Fruit fly (Drosophila melanogaster) whole organism, embryonic: ENCODE measurements around the gene Ugt316A1.

Experiments used
- Abd-B ChIP-seq: fragments of 200-800 bp; sonication (Bioruptor generic); optimal IDR thresholded peaks from 2 replicates; lab custom pipeline; 2018; ENCODE audit warnings: missing biosample characterization, mild to moderate bottlenecking, missing genetic modification characterization, moderate library complexity
- Ada2b ChIP-seq: fragments of 200-800 bp; sonication (Bioruptor generic); IDR thresholded peaks from 2 replicates; pipeline ENCODE4 v1.3.6; 2022; ENCODE audit warnings: missing biosample characterization, missing genetic modification characterization
- BEAF-32 ChIP-seq: fragments of 200-800 bp; sonication (Bioruptor generic); optimal IDR thresholded peaks from 3 replicates; lab custom pipeline; 2017; ENCODE audit warnings: missing biosample characterization, missing genetic modification characterization, mild to moderate bottlenecking, moderate library complexity, missing genetic modification reagents
- CG10431 ChIP-seq: fragments of 200-800 bp; sonication (Bioruptor generic); optimal IDR thresholded peaks from 3 replicates; lab custom pipeline; 2018; ENCODE audit warnings: missing biosample characterization, mild to moderate bottlenecking, missing genetic modification characterization
- CG10979 ChIP-seq: fragments of 200-800 bp; sonication (Bioruptor generic); optimal IDR thresholded peaks from 2 replicates; lab custom pipeline; 2018; ENCODE audit warnings: missing biosample characterization, mild to moderate bottlenecking, missing genetic modification characterization, moderate library complexity
- CG11085 ChIP-seq: fragments of 200-800 bp; sonication (Bioruptor generic); IDR thresholded peaks from 2 replicates; pipeline ENCODE4 v1.3.6; 2022; ENCODE audit warnings: missing biosample characterization, missing genetic modification characterization
- CG11398 ChIP-seq: fragments of 200-800 bp; sonication (Bioruptor generic); optimal IDR thresholded peaks from 2 replicates; lab custom pipeline; 2016; ENCODE audit warnings: missing biosample characterization, missing genetic modification characterization
- CG12744 ChIP-seq: fragments of 200-800 bp; sonication (Bioruptor generic); optimal IDR thresholded peaks from 2 replicates; lab custom pipeline; 2016; ENCODE audit warnings: missing biosample characterization, missing genetic modification characterization
- CG13123 ChIP-seq: fragments of 200-800 bp; sonication (Bioruptor generic); optimal IDR thresholded peaks from 2 replicates; lab custom pipeline; 2016; ENCODE audit warnings: missing biosample characterization, missing genetic modification characterization
- CG13424 ChIP-seq: fragments of 200-800 bp; sonication (Bioruptor generic); optimal IDR thresholded peaks from 2 replicates; lab custom pipeline; 2019; ENCODE audit warnings: missing biosample characterization, mild to moderate bottlenecking, missing genetic modification characterization, moderate library complexity
- CG14860 ChIP-seq: fragments of 200-800 bp; sonication (Bioruptor generic); IDR thresholded peaks from 3 replicates; pipeline ENCODE4 v1.3.6; 2022; ENCODE audit warnings: missing biosample characterization, missing genetic modification characterization; ENCODE audit not compliant: partially characterized antibody
- CG1529 ChIP-seq: fragments of 200-800 bp; sonication (Bioruptor generic); optimal IDR thresholded peaks from 3 replicates; lab custom pipeline; 2018; ENCODE audit warnings: missing biosample characterization, missing genetic modification characterization
- CG1647 ChIP-seq: fragments of 200-800 bp; sonication (Bioruptor generic); optimal IDR thresholded peaks from 3 replicates; lab custom pipeline; 2016; ENCODE audit warnings: missing biosample characterization, missing genetic modification characterization
- CG16779 ChIP-seq: fragments of 200-800 bp; sonication (Bioruptor generic); IDR thresholded peaks from 2 replicates; pipeline ENCODE4 v1.3.6; 2022; ENCODE audit warnings: missing biosample characterization, missing genetic modification characterization
- CG16815 ChIP-seq: fragments of 200-800 bp; sonication (Bioruptor generic); optimal IDR thresholded peaks from 3 replicates; lab custom pipeline; 2017; ENCODE audit warnings: missing biosample characterization, mild to moderate bottlenecking, missing genetic modification characterization
- CG17385 ChIP-seq: fragments of 200-800 bp; sonication (Bioruptor generic); optimal IDR thresholded peaks from 3 replicates; lab custom pipeline; 2018; ENCODE audit warnings: missing biosample characterization, mild to moderate bottlenecking, missing genetic modification characterization
- CG17612 ChIP-seq: fragments of 200-800 bp; sonication (Bioruptor generic); IDR thresholded peaks from 2 replicates; pipeline ENCODE4 v1.3.6; 2022; ENCODE audit warnings: missing biosample characterization, missing genetic modification characterization
- CG1832 ChIP-seq: fragments of 200-800 bp; sonication (Bioruptor generic); optimal IDR thresholded peaks from 2 replicates; lab custom pipeline; 2017; ENCODE audit warnings: missing biosample characterization, mild to moderate bottlenecking, missing genetic modification characterization, inconsistent platforms
- CG2199 ChIP-seq: fragments of 200-800 bp; sonication (Bioruptor generic); IDR thresholded peaks from 3 replicates; pipeline ENCODE4 v1.3.6; 2022; ENCODE audit warnings: missing biosample characterization, missing genetic modification characterization
- CG2202 ChIP-seq: fragments of 200-800 bp; sonication (Bioruptor generic); optimal IDR thresholded peaks from 2 replicates; lab custom pipeline; 2018; ENCODE audit warnings: missing biosample characterization, mild to moderate bottlenecking, missing genetic modification characterization
- CG33557 ChIP-seq: fragments of 200-800 bp; sonication (Bioruptor generic); optimal IDR thresholded peaks from 2 replicates; lab custom pipeline; 2019; ENCODE audit warnings: missing biosample characterization, mild to moderate bottlenecking, missing genetic modification characterization, moderate library complexity
- CG34422 ChIP-seq: fragments of 200-800 bp; sonication (Bioruptor generic); IDR thresholded peaks from 3 replicates; pipeline ENCODE4 v1.3.6; 2022; ENCODE audit warnings: missing biosample characterization, missing genetic modification characterization
- CG7271 ChIP-seq: fragments of 200-800 bp; sonication (Bioruptor generic); optimal IDR thresholded peaks from 2 replicates; lab custom pipeline; 2018; ENCODE audit warnings: missing biosample characterization, mild to moderate bottlenecking, missing genetic modification characterization, moderate library complexity
- CG7357 ChIP-seq: fragments of 200-800 bp; sonication (Bioruptor generic); IDR thresholded peaks from 3 replicates; pipeline ENCODE4 v1.3.6; 2022; ENCODE audit warnings: missing biosample characterization, missing genetic modification characterization
- CG7556 ChIP-seq: fragments of 200-800 bp; sonication (Bioruptor generic); optimal IDR thresholded peaks from 2 replicates; lab custom pipeline; 2017; ENCODE audit warnings: missing biosample characterization, mild to moderate bottlenecking, missing genetic modification characterization
- CG9609 ChIP-seq: fragments of 200-800 bp; sonication (Bioruptor generic); optimal IDR thresholded peaks from 3 replicates; lab custom pipeline; 2016; ENCODE audit warnings: missing biosample characterization, missing genetic modification characterization
- CTCF ChIP-seq: fragments of 200-800 bp; sonication (Bioruptor generic); optimal IDR thresholded peaks from 2 replicates; lab custom pipeline; 2017; ENCODE audit warnings: missing biosample characterization, mild to moderate bottlenecking, missing genetic modification characterization, moderate library complexity
- Dip2 ChIP-seq: fragments of 200-800 bp; sonication (Bioruptor generic); IDR thresholded peaks from 2 replicates; pipeline ENCODE4 v1.3.6; 2022; ENCODE audit warnings: missing biosample characterization, missing genetic modification characterization
- Drgx ChIP-seq: fragments of 200-800 bp; sonication (Bioruptor generic); IDR thresholded peaks from 2 replicates; pipeline ENCODE4 v1.3.6; 2022; ENCODE audit warnings: missing biosample characterization, missing genetic modification characterization
- E2f2 ChIP-seq: fragments of 200-800 bp; sonication (Bioruptor generic); IDR thresholded peaks from 2 replicates; pipeline ENCODE4 v1.3.6; 2022; ENCODE audit warnings: missing biosample characterization, missing genetic modification characterization
- Myb ChIP-seq: fragments of 200-800 bp; sonication (Bioruptor generic); optimal IDR thresholded peaks from 2 replicates; lab custom pipeline; 2016; ENCODE audit warnings: missing biosample characterization, missing genetic modification characterization
- Scr ChIP-seq: fragments of 200-800 bp; sonication (Bioruptor generic); IDR thresholded peaks from 2 replicates; pipeline ENCODE4 v1.3.6; 2022; ENCODE audit warnings: missing biosample characterization, missing genetic modification characterization; ENCODE audit not compliant: partially characterized antibody
- ase ChIP-seq: fragments of 200-800 bp; sonication (Bioruptor generic); IDR thresholded peaks from 3 replicates; pipeline ENCODE4 v1.3.6; 2022; ENCODE audit warnings: missing biosample characterization, missing genetic modification characterization
- chif ChIP-seq, 2 experiments: fragments of 200-800 bp; sonication (Bioruptor generic); optimal IDR thresholded peaks; 3 replicates each; lab custom pipeline; 2016; ENCODE audit warnings: missing biosample characterization in 2 of 2, missing genetic modification characterization in 2 of 2
- chinmo ChIP-seq: fragments of 200-800 bp; sonication (Bioruptor generic); IDR thresholded peaks from 4 replicates; pipeline ENCODE4 v1.3.6; 2022; ENCODE audit warnings: missing biosample characterization, missing genetic modification characterization; ENCODE audit not compliant: partially characterized antibody
- crc ChIP-seq: fragments of 200-800 bp; sonication (Bioruptor generic); optimal IDR thresholded peaks from 2 replicates; lab custom pipeline; 2016; ENCODE audit warnings: missing biosample characterization, missing genetic modification characterization
- dimm ChIP-seq: fragments of 200-800 bp; sonication (Bioruptor generic); IDR thresholded peaks from 2 replicates; pipeline ENCODE4 v1.3.6; 2022; ENCODE audit warnings: missing biosample characterization, missing genetic modification characterization
- dm ChIP-seq: fragments of 200-800 bp; sonication (Bioruptor generic); optimal IDR thresholded peaks from 3 replicates; lab custom pipeline; 2016; ENCODE audit warnings: missing biosample characterization, missing genetic modification characterization
- dmrt11E ChIP-seq: fragments of 200-800 bp; sonication (Bioruptor generic); optimal IDR thresholded peaks from 3 replicates; lab custom pipeline; 2018; ENCODE audit warnings: missing biosample characterization, mild to moderate bottlenecking, missing genetic modification characterization, moderate library complexity
- eyg ChIP-seq: fragments of 200-800 bp; sonication (Bioruptor generic); optimal IDR thresholded peaks from 3 replicates; lab custom pipeline; 2016; ENCODE audit warnings: missing biosample characterization, missing genetic modification characterization
- ham ChIP-seq: fragments of 200-800 bp; sonication (Bioruptor generic); IDR thresholded peaks from 2 replicates; pipeline ENCODE4 v1.3.6; 2022; ENCODE audit warnings: missing biosample characterization, missing genetic modification characterization
- nmo ChIP-seq: fragments of 200-800 bp; sonication (Bioruptor generic); optimal IDR thresholded peaks from 2 replicates; lab custom pipeline; 2018; ENCODE audit warnings: missing biosample characterization, mild to moderate bottlenecking, missing genetic modification characterization, moderate library complexity
- psq ChIP-seq: fragments of 200-800 bp; sonication (Bioruptor generic); optimal IDR thresholded peaks from 2 replicates; lab custom pipeline; 2017; ENCODE audit warnings: missing biosample characterization, missing genetic modification characterization
- ranshi ChIP-seq: fragments of 200-800 bp; sonication (Bioruptor generic); IDR thresholded peaks from 2 replicates; pipeline ENCODE4 v1.3.6; 2022; ENCODE audit warnings: missing biosample characterization, missing genetic modification characterization
- rib ChIP-seq: fragments of 200-800 bp; sonication (Bioruptor generic); IDR thresholded peaks from 2 replicates; pipeline ENCODE4 v1.3.6; 2022; ENCODE audit warnings: missing biosample characterization, missing genetic modification characterization
- seq ChIP-seq: fragments of 200-800 bp; sonication (Bioruptor generic); IDR thresholded peaks from 2 replicates; pipeline ENCODE4 v1.3.6; 2022; ENCODE audit warnings: missing biosample characterization, missing genetic modification characterization
- slbo ChIP-seq: fragments of 200-800 bp; sonication (Bioruptor generic); IDR thresholded peaks from 2 replicates; pipeline ENCODE4 v1.3.6; 2022; ENCODE audit warnings: missing biosample characterization, missing genetic modification characterization
- slp2 ChIP-seq: fragments of 200-800 bp; sonication (Bioruptor generic); optimal IDR thresholded peaks from 2 replicates; lab custom pipeline; 2016; ENCODE audit warnings: missing biosample characterization, missing genetic modification characterization
- stc ChIP-seq: fragments of 200-800 bp; sonication (Bioruptor generic); IDR thresholded peaks from 2 replicates; pipeline ENCODE4 v1.3.6; 2022; ENCODE audit warnings: missing biosample characterization, missing genetic modification characterization
- tio ChIP-seq: fragments of 200-800 bp; sonication (Bioruptor generic); optimal IDR thresholded peaks from 2 replicates; lab custom pipeline; 2017; ENCODE audit warnings: missing biosample characterization, missing genetic modification characterization, inconsistent platforms
- zfh2 ChIP-seq: fragments of 200-800 bp; sonication (Bioruptor generic); optimal IDR thresholded peaks from 2 replicates; lab custom pipeline; 2016; ENCODE audit warnings: missing biosample characterization, missing genetic modification characterization

Ugt316A1 gene

DNA sequence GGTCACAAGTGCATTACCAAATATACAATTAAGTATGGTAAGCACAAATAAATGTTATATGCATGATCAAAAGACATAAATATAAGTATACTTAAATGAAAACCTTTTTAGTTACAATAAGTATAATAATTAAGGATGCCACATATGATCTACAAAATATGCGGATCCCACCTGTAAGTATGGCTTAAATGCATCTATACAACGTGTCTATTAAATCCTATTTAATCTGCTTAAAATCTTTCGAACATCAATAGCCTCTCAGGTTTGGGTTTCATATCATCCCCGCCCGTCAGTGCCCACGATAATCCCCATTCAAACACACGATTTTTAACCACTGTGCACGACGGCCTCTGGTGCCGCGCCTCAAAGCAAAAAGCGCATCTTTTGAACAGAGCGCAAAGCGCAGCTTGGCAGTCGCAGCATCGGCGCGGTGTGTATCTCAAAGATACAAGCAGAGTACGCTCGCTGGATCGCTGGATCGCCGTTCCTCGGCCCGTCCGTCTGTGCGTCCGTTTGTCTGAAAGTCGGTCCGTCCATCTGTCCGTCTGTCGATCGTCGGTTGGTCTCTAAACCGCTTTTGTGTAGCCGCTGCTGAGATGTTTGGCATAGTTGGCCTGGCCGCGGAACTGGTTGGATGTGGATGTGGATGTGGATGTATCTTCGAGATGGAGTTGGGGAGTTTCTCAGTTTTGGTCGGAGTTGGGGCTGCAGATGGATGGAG, 20.8 kb downstream of the Ugt316A1 start (continued):
- TF ChIP-seq CG13123 (GFP tag; lab: Kevin White, UChicago) (no peak), Scr (GFP tag; lab: Robert Waterston, UW) (no peak), Drgx (GFP tag; lab: Robert Waterston, UW) (peak; percentile 11; the same call in 1 of the 2 replicates), dm (GFP tag; lab: Kevin White, UChicago) (no peak), CG2199 (peak; percentile 68; the same call in 1 of the 3 replicates), dimm (no peak), CG11085 (no peak), seq (GFP tag; lab: Robert Waterston, UW) (no peak), dmrt11E (tag; lab: Kevin White, UChicago) (peak; percentile 30), ranshi (no peak), BEAF-32 (GFP tag; lab: Kevin White, UChicago) (no peak), CG7357 (GFP tag; lab: Robert Waterston, UW) (no peak), CG34422 (GFP tag; lab: Robert Waterston, UW) (no peak), tio (peak; percentile 13), Ada2b (GFP tag; lab: Robert Waterston, UW) (0 out of 2 replicates have a peak, but pooled peaks have one; percentile 17), CG1529 (GFP tag; lab: Kevin White, UChicago) (no peak), slbo (GFP tag; lab: Robert Waterston, UW) (no peak), CG7271 (tag; lab: Kevin White, UChicago) (no peak), CG10979 (peak; percentile 48), zfh2 (GFP tag; lab: Kevin White, UChicago) (no peak), CG10431 (GFP tag; lab: Kevin White, UChicago) (no peak), CTCF (GFP tag; lab: Kevin White, UChicago) (peak; percentile 17), chif (GFP tag; optimal IDR thresholded peaks at IDR 0.05; lab: Kevin White, UChicago) (no peak), chinmo (GFP tag; lab: Robert Waterston, UW) (peak; percentile 66; the same call in 1 of the 4 replicates), Abd-B (GFP tag; lab: Kevin White, UChicago) (peak; percentile 2), CG1832 (GFP tag; lab: Kevin White, UChicago) (no peak), CG17612 (GFP tag; lab: Robert Waterston, UW) (no peak), CG1647 (GFP tag; lab: Kevin White, UChicago) (no peak), crc (GFP tag; lab: Kevin White, UChicago) (no peak), CG14860 (GFP tag; lab: Robert Waterston, UW) (no peak), CG12744 (no peak), ase (GFP tag; lab: Robert Waterston, UW) (no peak), nmo (peak; percentile 41), CG17385 (no peak), Myb (GFP tag; lab: Kevin White, UChicago) (no peak), eyg (GFP tag; lab: Kevin White, UChicago) (no peak), E2f2 (no peak), CG13424 (tag; lab: Kevin White, UChicago) (peak; percentile 48), CG9609 (no peak), CG16779 (GFP tag; lab: Robert Waterston, UW) (0 out of 2 replicates have a peak, but pooled peaks have one; percentile 8), CG7556 (GFP tag; lab: Kevin White, UChicago) (peak; percentile 47), stc (GFP tag; lab: Robert Waterston, UW) (no peak), Dip2 (GFP tag; lab: Robert Waterston, UW) (no peak), ham (GFP tag; lab: Robert Waterston, UW) (no peak), psq (GFP tag; lab: Kevin White, UChicago) (no peak), rib (GFP tag; lab: Robert Waterston, UW) (no peak; the same call in 1 of the 2 replicates), CG11398 (GFP tag; lab: Kevin White, UChicago) (no peak), CG2202 (tag; lab: Kevin White, UChicago) (no peak), CG33557 (GFP tag; lab: Kevin White, UChicago) (peak; percentile 15), CG16815 (GFP tag; lab: Kevin White, UChicago) (no peak), slp2 (GFP tag; lab: Kevin White, UChicago) (no peak)
